Worm (Caenorhabditis elegans) whole organism, L2 larva: ENCODE results near the gene rpl-21.

Experiments used
- C34F6.9 ChIP-seq: fragments of 150-350 bp; optimal IDR thresholded peaks from 2 replicates; lab custom pipeline; 2014; ENCODE audit warnings: missing biosample characterization, missing genetic modification characterization
- alr-1 ChIP-seq: fragments of 150-350 bp; optimal IDR thresholded peaks from 2 replicates; lab custom pipeline; 2014; ENCODE audit warnings: missing biosample characterization, missing genetic modification characterization
- blmp-1 ChIP-seq: sonication (generic microtip); optimal IDR thresholded peaks from 2 replicates; lab custom pipeline; 2017; ENCODE audit warnings: missing genetic modification characterization, mild to moderate bottlenecking, missing compliant biosample characterization, antibody characterized with exemption, moderate library complexity; ENCODE audit not compliant: insufficient read depth
- ceh-82 ChIP-seq: fragments of 150-350 bp; optimal IDR thresholded peaks from 2 replicates; lab custom pipeline; 2014; ENCODE audit warnings: missing biosample characterization, missing genetic modification characterization
- dmd-4 ChIP-seq: sonication (generic microtip); optimal IDR thresholded peaks from 2 replicates; lab custom pipeline; 2017; ENCODE audit warnings: missing biosample characterization, missing genetic modification characterization
- egl-27 ChIP-seq: sonication (generic microtip); optimal IDR thresholded peaks from 3 replicates; lab custom pipeline; 2017; ENCODE audit warnings: missing biosample characterization, missing genetic modification reagents, missing genetic modification characterization
- lin-13 ChIP-seq: fragments of 150-350 bp; optimal IDR thresholded peaks from 2 replicates; lab custom pipeline; 2014; ENCODE audit warnings: missing biosample characterization, missing genetic modification reagents, missing genetic modification characterization
- lsy-2 ChIP-seq, 2 experiments: fragments of 150-350 bp in 1 of 2; sonication (generic microtip) in 1 of 2; optimal IDR thresholded peaks; 2 replicates each; lab custom pipeline; 2014 to 2017; ENCODE audit warnings: missing biosample characterization in 2 of 2, missing genetic modification characterization in 2 of 2
- nhr-237 ChIP-seq: fragments of 150-350 bp; optimal IDR thresholded peaks from 2 replicates; lab custom pipeline; 2014; ENCODE audit warnings: missing biosample characterization, missing genetic modification characterization
- nhr-6 ChIP-seq: fragments of 150-350 bp; optimal IDR thresholded peaks from 2 replicates; lab custom pipeline; 2014; ENCODE audit warnings: missing biosample characterization, missing genetic modification characterization
- skn-1 ChIP-seq: sonication (generic microtip); optimal IDR thresholded peaks from 2 replicates; lab custom pipeline; 2017; ENCODE audit warnings: missing biosample characterization, missing genetic modification characterization
- sma-3 ChIP-seq: sonication (generic microtip); optimal IDR thresholded peaks from 2 replicates; lab custom pipeline; 2016; ENCODE audit warnings: missing genetic modification reagents, missing genetic modification characterization, missing compliant biosample characterization
- ztf-11 ChIP-seq: sonication (generic microtip); optimal IDR thresholded peaks from 2 replicates; lab custom pipeline; 2017; ENCODE audit warnings: missing biosample characterization, missing genetic modification characterization
- ztf-4 ChIP-seq: fragments of 150-350 bp; optimal IDR thresholded peaks from 2 replicates; lab custom pipeline; 2014; ENCODE audit warnings: missing biosample characterization, missing genetic modification characterization

DNA sequence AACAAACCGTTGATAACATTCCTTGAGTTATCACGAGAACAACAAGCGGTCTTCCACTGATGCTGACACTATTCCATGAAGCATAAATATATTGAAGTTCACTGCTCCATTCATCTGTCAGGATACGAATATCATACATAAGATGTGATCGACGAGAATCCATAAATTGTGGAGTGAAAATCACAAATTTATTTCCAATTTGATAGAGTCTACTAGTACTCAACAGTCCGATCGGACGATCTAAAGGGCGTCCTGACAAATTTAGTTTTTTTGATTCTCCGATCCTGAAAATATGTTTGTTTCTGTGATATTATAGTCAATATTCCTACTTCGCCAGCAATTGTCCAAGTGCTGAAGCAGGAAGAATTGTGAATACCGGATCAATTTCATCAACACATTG is 12.2 kb upstream of the rpl-21 start:
- TF ChIP-seq sma-3 (GFP tag; lab: Kevin White, UChicago) (no peak), ceh-82 (tag; lab: Kevin White, UChicago) (no peak), lin-13 (no peak), lsy-2 (tag; optimal IDR thresholded peaks at IDR 0.05; lab: Kevin White, UChicago) (no peak), dmd-4 (tag; lab: Kevin White, UChicago) (no peak), skn-1 (tag; lab: Kevin White, UChicago) (no peak), C34F6.9 (tag; lab: Kevin White, UChicago) (no peak), egl-27 (tag; lab: Kevin White, UChicago) (no peak), alr-1 (tag; lab: Kevin White, UChicago) (no peak), ztf-11 (no peak), ztf-4 (no peak), nhr-237 (tag; lab: Kevin White, UChicago) (no peak), nhr-6 (tag; lab: Kevin White, UChicago) (no peak), blmp-1 (tag; lab: Kevin White, UChicago) (no peak)
